Worm (Caenorhabditis elegans) whole organism, young adult: ENCODE data around the gene C03B1.5.

Experiments used
- F49E8.2 ChIP-seq: sonication (generic microtip); optimal IDR thresholded peaks from 3 replicates; lab custom pipeline; 2017; ENCODE audit warnings: missing genetic modification characterization, mild to moderate bottlenecking, missing compliant biosample characterization, antibody characterized with exemption, moderate library complexity; ENCODE audit not compliant: insufficient read depth
- F52B5.7 ChIP-seq: sonication (generic microtip); optimal IDR thresholded peaks from 2 replicates; lab custom pipeline; 2016; ENCODE audit warnings: mild to moderate bottlenecking, missing genetic modification characterization, missing compliant biosample characterization
- K11D2.4 ChIP-seq: fragments of 200-800 bp; sonication (Bioruptor generic); IDR thresholded peaks from 2 replicates; pipeline ENCODE4 v1.3.6; 2022; ENCODE audit warnings: missing genetic modification reagents, missing genetic modification characterization, missing compliant biosample characterization
- K12H6.12 ChIP-seq: fragments of 200-800 bp; sonication (Bioruptor generic); optimal IDR thresholded peaks from 2 replicates; lab custom pipeline; 2018; ENCODE audit warnings: mild to moderate bottlenecking, missing genetic modification characterization, missing compliant biosample characterization
- ama-1 ChIP-seq, 3 experiments: fragments of 150-350 bp in 1 of 3; sonication (generic microtip) in 2 of 3; optimal IDR thresholded peaks; 2 replicates each; lab custom pipeline; 2014 to 2018; ENCODE audit warnings: missing biosample characterization in 2 of 3, missing genetic modification characterization in 2 of 3, missing genetic modification reagents in 2 of 3
- aptf-3 ChIP-seq: fragments of 200-800 bp; sonication (Bioruptor generic); IDR thresholded peaks from 2 replicates; pipeline ENCODE4 v1.3.6; 2022; ENCODE audit warnings: missing genetic modification characterization, missing compliant biosample characterization
- atf-7 ChIP-seq: sonication (generic microtip); optimal IDR thresholded peaks from 2 replicates; lab custom pipeline; 2017; ENCODE audit warnings: mild to moderate bottlenecking, missing genetic modification characterization, missing compliant biosample characterization
- attf-3 ChIP-seq: fragments of 200-800 bp; sonication (Bioruptor generic); conservative IDR thresholded peaks from 2 replicates; pipeline ENCODE4 v1.3.6; 2022; ENCODE audit warnings: missing genetic modification reagents, missing genetic modification characterization, missing compliant biosample characterization
- cebp-1 ChIP-seq, 2 experiments: fragments of 200-800 bp in 1 of 2; sonication (Bioruptor generic) in 1 of 2; sonication (generic microtip) in 1 of 2; IDR thresholded peaks in 1 of 2; optimal IDR thresholded peaks in 1 of 2; 2 replicates each; pipeline versions ENCODE4 v1.3.6 to Lab custom; 2017 to 2022; ENCODE audit warnings: missing compliant biosample characterization in 2 of 2, missing genetic modification characterization in 2 of 2, mild to moderate bottlenecking in 1 of 2, missing genetic modification reagents in 1 of 2, moderate library complexity in 1 of 2
- ceh-100 ChIP-seq: fragments of 200-800 bp; sonication (Bioruptor generic); IDR thresholded peaks from 2 replicates; pipeline ENCODE4 v1.3.6; 2022; ENCODE audit warnings: missing genetic modification reagents, missing genetic modification characterization, missing compliant biosample characterization
- chd-7 ChIP-seq: sonication (generic microtip); optimal IDR thresholded peaks from 2 replicates; lab custom pipeline; 2016; ENCODE audit warnings: mild to moderate bottlenecking, missing genetic modification characterization, moderate library complexity, missing compliant biosample characterization
- egl-44 ChIP-seq: fragments of 200-800 bp; sonication (Bioruptor generic); IDR thresholded peaks from 2 replicates; pipeline ENCODE4 v1.3.6; 2022; ENCODE audit warnings: missing genetic modification reagents, missing genetic modification characterization, missing compliant biosample characterization
- egrh-3 ChIP-seq: fragments of 200-800 bp; sonication (Bioruptor generic); IDR thresholded peaks from 2 replicates; pipeline ENCODE4 v1.3.6; 2022; ENCODE audit warnings: missing genetic modification reagents, missing genetic modification characterization, missing compliant biosample characterization
- him-1 ChIP-seq: sonication (generic microtip); optimal IDR thresholded peaks from 2 replicates; lab custom pipeline; 2016; ENCODE audit warnings: missing genotype, missing genetic modification reagents, missing genetic modification characterization, missing compliant biosample characterization
- hrde-1 ChIP-seq: sonication (generic microtip); optimal IDR thresholded peaks from 2 replicates; lab custom pipeline; 2016; ENCODE audit warnings: missing genetic modification characterization, mild to moderate bottlenecking, missing compliant biosample characterization, moderate library complexity, missing genotype, missing genetic modification reagents, borderline replicate concordance
- hsf-1 ChIP-seq: fragments of 200-800 bp; sonication (Bioruptor generic); IDR thresholded peaks from 2 replicates; pipeline ENCODE4 v1.3.6; 2022; ENCODE audit warnings: missing genetic modification reagents, missing genetic modification characterization, missing compliant biosample characterization
- lin-40 ChIP-seq: sonication (generic microtip); optimal IDR thresholded peaks from 2 replicates; lab custom pipeline; 2016; ENCODE audit warnings: missing genetic modification characterization, mild to moderate bottlenecking, missing compliant biosample characterization, missing genotype, missing genetic modification reagents
- lir-1 ChIP-seq: fragments of 200-800 bp; sonication (Bioruptor generic); conservative IDR thresholded peaks from 2 replicates; pipeline ENCODE4 v1.3.6; 2022; ENCODE audit warnings: missing genetic modification reagents, missing genetic modification characterization, missing compliant biosample characterization
- pbrm-1 ChIP-seq: fragments of 200-800 bp; sonication (Bioruptor generic); IDR thresholded peaks from 2 replicates; pipeline ENCODE4 v1.3.6; 2022; ENCODE audit warnings: missing genetic modification reagents, missing genetic modification characterization, missing compliant biosample characterization
- pha-4 ChIP-seq: fragments of 150-350 bp; sonication (generic microtip); optimal IDR thresholded peaks from 2 replicates; lab custom pipeline; 2014; ENCODE audit warnings: missing biosample characterization, missing genetic modification reagents, missing genetic modification characterization
- rcor-1 ChIP-seq: fragments of 200-800 bp; sonication (Bioruptor generic); IDR thresholded peaks from 2 replicates; pipeline ENCODE4 v1.3.6; 2022; ENCODE audit warnings: missing genetic modification reagents, missing genetic modification characterization, missing compliant biosample characterization
- rpc-1 ChIP-seq, 2 experiments: fragments of 150-350 bp in 1 of 2; sonication (generic microtip) in 1 of 2; optimal IDR thresholded peaks; 2 replicates each; lab custom pipeline; 2014 to 2018; ENCODE audit warnings: missing biosample characterization in 1 of 2, missing genetic modification characterization in 1 of 2, missing genetic modification reagents in 1 of 2, missing genotype in 1 of 2
- snpc-1.1 ChIP-seq: sonication (generic microtip); optimal IDR thresholded peaks from 2 replicates; lab custom pipeline; 2017; ENCODE audit warnings: missing genetic modification characterization, mild to moderate bottlenecking, missing compliant biosample characterization, antibody characterized with exemption, moderate library complexity, missing genotype, missing genetic modification reagents; ENCODE audit not compliant: insufficient read depth
- snpc-1.3 ChIP-seq: sonication (generic microtip); optimal IDR thresholded peaks from 2 replicates; lab custom pipeline; 2017; ENCODE audit warnings: missing genetic modification characterization, mild to moderate bottlenecking, missing compliant biosample characterization, antibody characterized with exemption, moderate library complexity, missing genotype, missing genetic modification reagents; ENCODE audit not compliant: insufficient read depth
- tbx-9 ChIP-seq: sonication (generic microtip); optimal IDR thresholded peaks from 2 replicates; lab custom pipeline; 2016; ENCODE audit warnings: borderline replicate concordance, missing genetic modification characterization, inconsistent platforms, missing compliant biosample characterization
- unc-130 ChIP-seq: sonication (generic microtip); optimal IDR thresholded peaks from 2 replicates; lab custom pipeline; 2016; ENCODE audit warnings: missing genetic modification reagents, missing genetic modification characterization, missing compliant biosample characterization
- ztf-22 ChIP-seq: fragments of 200-800 bp; sonication (Bioruptor generic); optimal IDR thresholded peaks from 2 replicates; lab custom pipeline; 2018; ENCODE audit warnings: mild to moderate bottlenecking, missing genetic modification characterization, moderate library complexity, missing compliant biosample characterization

Gene C03B1.5

DNA sequence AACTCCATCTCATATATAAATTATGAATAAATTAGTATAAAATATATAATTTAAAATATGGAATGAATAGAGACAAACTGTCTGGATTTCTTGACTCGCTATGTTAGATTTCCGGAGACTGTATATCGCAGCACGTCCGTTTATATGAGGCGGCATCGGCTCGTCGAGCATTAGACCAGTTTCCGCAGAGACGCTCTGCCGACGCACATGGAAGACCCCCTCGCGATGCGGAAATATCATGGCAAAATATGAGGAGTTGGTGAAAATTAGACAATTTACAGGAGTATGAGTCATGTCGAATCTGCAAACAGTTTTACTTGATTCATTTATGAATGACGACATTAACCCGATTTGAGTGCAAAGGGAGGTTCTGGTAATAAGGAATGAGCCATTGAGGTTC is 35.8 kb upstream of the C03B1.5 start, which contains the start of gene chtb-3 (continued):
- no peak for TF ChIP-seq snpc-1.1 (tag; lab: Kevin White, UChicago)
- TF ChIP-seq, all 124 proteins: peak for 0

DNA sequence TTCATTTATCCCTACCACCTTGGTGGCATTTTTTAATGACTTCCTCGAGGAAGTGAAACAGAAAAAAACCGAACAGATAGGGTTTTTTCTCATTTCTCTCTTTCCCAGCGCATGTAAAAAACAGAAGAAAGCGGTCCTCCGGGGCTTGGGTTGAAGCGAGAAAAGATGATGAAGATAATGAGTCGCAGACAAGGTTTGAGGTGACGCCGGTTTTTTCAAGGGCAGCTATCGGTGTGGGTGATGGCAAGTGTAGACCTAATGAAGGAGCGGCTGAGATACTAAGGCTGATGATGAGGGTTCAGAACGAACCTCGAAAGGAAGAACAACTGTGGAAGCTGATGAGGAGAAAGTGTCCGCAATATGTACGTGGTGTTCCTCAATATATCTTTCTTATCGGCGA is 34.5 kb upstream of the C03B1.5 start:
- no peak for TF ChIP-seq lir-1
- no peak for TF ChIP-seq F52B5.7 (tag; lab: Kevin White, UChicago)
- 0 out of 2 replicates have a peak, but pooled peaks have one; percentile 17 for TF ChIP-seq hsf-1 (GFP tag; lab: Robert Waterston, UW)
- no peak for TF ChIP-seq lin-40 (tag; lab: Kevin White, UChicago)
- TF ChIP-seq K12H6.12 (tag; lab: Kevin White, UChicago): no peak

DNA sequence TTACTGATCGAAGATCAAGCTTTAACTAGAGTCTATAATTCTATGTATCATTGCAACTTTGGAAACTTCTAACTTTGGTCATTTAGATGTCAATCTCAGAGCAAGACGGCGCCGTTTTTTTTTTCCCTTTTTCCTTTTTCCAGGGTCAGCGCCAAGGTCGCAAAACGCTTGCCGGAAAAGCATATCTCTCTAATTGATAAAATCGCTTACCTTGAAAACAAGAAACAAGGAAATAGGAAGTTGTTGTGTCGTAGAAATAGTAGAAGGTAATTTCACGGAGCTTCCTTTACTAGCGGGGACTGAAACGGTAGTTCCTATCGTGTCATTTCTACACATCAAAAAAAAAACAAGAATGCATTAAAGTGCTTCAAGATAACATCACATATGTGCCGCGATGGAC is 34.0 kb upstream of the C03B1.5 start:
- no peak for TF ChIP-seq ceh-100 (GFP tag; lab: Robert Waterston, UW)
- no peak for TF ChIP-seq atf-7 (tag; lab: Kevin White, UChicago)
- no peak for TF ChIP-seq rpc-1 (optimal IDR thresholded peaks at IDR 0.05; lab: Kevin White, UChicago)
- no peak for TF ChIP-seq rpc-1 (tag; optimal IDR thresholded peaks at IDR 0.05; lab: Kevin White, UChicago)

DNA sequence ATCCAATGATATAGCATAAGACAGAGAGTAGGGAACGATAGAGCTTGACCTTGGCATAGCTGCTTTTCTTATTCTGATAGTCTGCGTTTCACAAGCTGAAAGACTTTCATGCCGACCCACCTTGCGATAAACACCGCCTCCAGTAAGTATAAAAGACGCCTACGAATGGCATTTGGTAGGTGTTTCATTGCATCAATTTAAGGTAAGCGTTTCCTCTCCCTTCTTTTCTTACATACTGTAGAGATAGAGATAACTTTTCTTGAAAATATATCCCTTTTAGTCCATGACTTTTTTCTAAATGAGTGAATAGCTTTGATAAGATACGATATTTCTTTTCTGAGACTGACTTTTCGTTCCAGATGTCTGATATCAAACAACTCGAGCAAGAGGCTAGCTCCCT is 32.3 kb upstream of the C03B1.5 start, which contains the start of gene col-167:
Gene col-167 (plus strand): TSS at position 360 of the 400 bp plus-strand sequence.
- TF ChIP-seq tbx-9 (tag; lab: Kevin White, UChicago) (no peak), him-1 (no peak), F49E8.2 (no peak)

DNA sequence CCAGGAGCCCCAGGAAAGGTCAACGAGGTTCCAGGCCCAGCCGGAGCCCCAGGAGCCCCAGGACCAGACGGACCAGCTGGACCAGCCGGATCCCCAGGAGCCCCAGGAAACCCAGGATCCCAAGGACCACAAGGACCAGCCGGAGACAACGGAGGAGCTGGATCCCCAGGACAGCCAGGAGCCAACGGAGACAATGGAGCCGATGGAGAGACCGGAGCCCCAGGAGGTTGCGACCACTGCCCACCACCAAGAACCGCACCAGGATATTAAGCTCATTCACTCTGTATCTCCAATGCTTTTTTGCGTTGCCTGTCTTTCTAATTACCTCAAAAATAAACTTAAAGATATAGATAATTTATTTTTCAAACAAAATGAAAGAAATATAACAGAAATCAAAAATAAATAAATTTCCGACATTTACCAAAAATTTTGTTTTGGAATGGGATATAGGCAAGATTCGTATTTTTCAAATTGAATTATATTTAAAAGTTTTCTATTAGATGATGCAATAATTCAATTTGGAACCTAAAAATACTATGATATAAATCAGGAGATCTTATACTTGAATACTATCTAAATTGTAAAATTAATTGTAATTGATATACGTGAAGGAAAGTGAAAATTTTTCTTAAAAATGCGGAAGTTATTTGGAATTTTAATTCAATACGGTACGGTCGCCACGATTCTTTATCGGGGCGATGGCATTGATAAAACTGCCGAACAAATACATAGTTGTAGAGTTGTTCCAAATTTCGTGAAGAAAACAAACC is 31.1 kb upstream of the C03B1.5 start:
- peak; percentile 52 for TF ChIP-seq egrh-3 (GFP tag; lab: Robert Waterston, UW)

DNA sequence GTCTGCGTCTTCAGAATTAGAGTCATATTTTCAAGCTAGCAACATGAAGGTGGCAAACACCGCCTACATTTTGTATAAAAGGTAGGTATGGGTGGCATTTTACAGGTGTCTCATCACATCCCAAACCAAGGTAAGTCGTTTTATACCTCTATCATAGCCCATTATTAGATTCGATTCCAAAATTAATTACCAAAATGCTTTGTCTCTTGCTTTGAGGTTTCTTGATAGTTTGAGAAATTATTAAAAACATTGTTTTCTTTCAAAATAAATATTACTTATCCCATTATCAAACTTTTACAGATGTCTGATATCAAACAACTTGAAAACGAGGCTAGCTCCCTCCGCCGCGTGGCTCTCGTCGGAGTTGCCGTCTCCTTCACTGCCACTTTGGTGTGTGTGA is 29.3 kb upstream of the C03B1.5 start, which contains the start of gene col-168:
Gene col-168 (plus strand): TSS at position 301 of the 400 bp plus-strand sequence.
- no peak for TF ChIP-seq pha-4 (tag; lab: Kevin White, UChicago)
- no peak for TF ChIP-seq ama-1 (optimal IDR thresholded peaks at IDR 0.05; lab: Kevin White, UChicago)
- no peak for TF ChIP-seq ama-1 (GFP tag; optimal IDR thresholded peaks at IDR 0.05; lab: Kevin White, UChicago)
- no peak for TF ChIP-seq ztf-22
- no peak for TF ChIP-seq rcor-1 (GFP tag; lab: Robert Waterston, UW)
- no peak for TF ChIP-seq snpc-1.1 (tag; lab: Kevin White, UChicago)
- no peak for TF ChIP-seq K12H6.12 (tag; lab: Kevin White, UChicago)
- TF ChIP-seq chd-7 (tag; lab: Kevin White, UChicago): no peak
- TF ChIP-seq hrde-1: no peak
- TF ChIP-seq unc-130 (GFP tag; lab: Kevin White, UChicago): no peak
- no peak for TF ChIP-seq aptf-3 (GFP tag; lab: Robert Waterston, UW)
- TF ChIP-seq K11D2.4: no peak
- no peak for TF ChIP-seq pbrm-1
- no peak for TF ChIP-seq attf-3 (GFP tag; lab: Robert Waterston, UW)
- TF ChIP-seq cebp-1 (GFP tag; IDR thresholded peaks at IDR 0.05; lab: Robert Waterston, UW): no peak
- no peak for TF ChIP-seq cebp-1 (tag; optimal IDR thresholded peaks at IDR 0.05; lab: Kevin White, UChicago)
- no peak for TF ChIP-seq snpc-1.3 (tag; lab: Kevin White, UChicago)
- TF ChIP-seq lin-40 (tag; lab: Kevin White, UChicago): no peak
- TF ChIP-seq egl-44 (GFP tag; lab: Robert Waterston, UW): no peak
